Fruit fly (Drosophila melanogaster) whole organism: ENCODE results near the gene Rac2.

ENCODE experiments used
- CG8478 ChIP-seq: fragments of >200 bp; optimal IDR thresholded peaks from 2 replicates; lab custom pipeline; 2018; ENCODE audit warnings: inconsistent platforms
- EcR ChIP-seq, 2 experiments: fragments of >200 bp; optimal IDR thresholded peaks; 2 replicates each; lab custom pipeline; 2017; ENCODE audit warnings: missing biosample characterization in 2 of 2, missing genetic modification characterization in 2 of 2, missing genetic modification reagents in 2 of 2
- pan ChIP-seq: fragments of >200 bp; optimal IDR thresholded peaks from 2 replicates; lab custom pipeline; 2017
- psq ChIP-seq: fragments of >200 bp; optimal IDR thresholded peaks from 2 replicates; lab custom pipeline; 2017
- usp ChIP-seq: fragments of >200 bp; optimal IDR thresholded peaks from 2 replicates; lab custom pipeline; 2017; ENCODE audit warnings: missing biosample characterization, missing genetic modification characterization, mixed read lengths

DNA sequence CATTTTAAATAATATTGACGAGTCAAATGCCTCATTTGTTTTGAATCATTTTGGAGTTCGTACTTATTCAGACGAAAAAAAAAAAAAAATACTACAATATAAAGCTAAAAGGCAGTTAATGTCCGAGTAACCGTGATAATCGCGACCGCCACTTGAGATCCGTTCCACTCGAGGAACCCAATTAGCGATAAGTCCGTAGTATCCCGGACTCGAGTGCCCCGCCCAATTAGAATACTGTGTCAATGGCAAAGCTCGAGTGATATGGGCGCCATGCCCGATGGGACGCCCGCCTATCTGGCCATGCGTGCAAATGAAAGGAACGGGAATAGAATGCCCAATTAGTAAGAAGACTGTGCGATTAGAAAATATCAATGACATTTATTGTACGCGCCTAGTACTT lies 33.0 kb downstream of the Rac2 start:
- TF ChIP-seq CG8478 (lab: Kevin White, UChicago), result no peak
- TF ChIP-seq pan (lab: Kevin White, UChicago), result no peak
- no peak for TF ChIP-seq EcR (GFP tag; optimal IDR thresholded peaks at IDR 0.05; lab: Kevin White, UChicago)
- no peak for TF ChIP-seq usp
- no peak for TF ChIP-seq psq
